Worm (Caenorhabditis elegans) whole organism, L2 larva: ENCODE data around the gene lgc-56.

Experiments used
- ZK546.5 ChIP-seq: sonication (generic microtip); optimal IDR thresholded peaks from 2 replicates; lab custom pipeline; 2017; ENCODE audit warnings: missing biosample characterization, missing genetic modification characterization
- lin-11 ChIP-seq: fragments of 150-350 bp; sonication (generic microtip); optimal IDR thresholded peaks from 2 replicates; lab custom pipeline; 2014; ENCODE audit warnings: missing biosample characterization, missing genetic modification characterization, inconsistent platforms, mixed read lengths
- lin-13 ChIP-seq: fragments of 150-350 bp; optimal IDR thresholded peaks from 2 replicates; lab custom pipeline; 2014; ENCODE audit warnings: missing biosample characterization, missing genetic modification reagents, missing genetic modification characterization
- mdl-1 ChIP-seq, 2 experiments: fragments of 150-350 bp in 1 of 2; sonication (generic microtip) in 1 of 2; optimal IDR thresholded peaks; 2 replicates each; lab custom pipeline; 2017; ENCODE audit warnings: missing biosample characterization in 2 of 2, missing genetic modification characterization in 2 of 2
- nhr-11 ChIP-seq: fragments of 150-350 bp; optimal IDR thresholded peaks from 2 replicates; lab custom pipeline; 2014; ENCODE audit warnings: missing biosample characterization, missing genetic modification characterization
- nhr-12 ChIP-seq: fragments of 150-350 bp; optimal IDR thresholded peaks from 2 replicates; lab custom pipeline; 2014; ENCODE audit warnings: missing biosample characterization, missing genetic modification characterization
- nhr-25 ChIP-seq: fragments of 150-350 bp; sonication (generic microtip); optimal IDR thresholded peaks from 3 replicates; lab custom pipeline; 2014; ENCODE audit warnings: missing biosample characterization, missing genetic modification characterization
- unc-39 ChIP-seq: fragments of 150-350 bp; optimal IDR thresholded peaks from 2 replicates; lab custom pipeline; 2014; ENCODE audit warnings: missing biosample characterization, missing genetic modification characterization
- zag-1 ChIP-seq: fragments of 150-350 bp; optimal IDR thresholded peaks from 2 replicates; lab custom pipeline; 2014; ENCODE audit warnings: missing biosample characterization, missing genetic modification characterization

- no peak for TF ChIP-seq nhr-11 (tag; lab: Kevin White, UChicago)
- no peak for TF ChIP-seq lin-11
- no peak for TF ChIP-seq unc-39 (tag; lab: Kevin White, UChicago)
- TF ChIP-seq nhr-12 (tag; lab: Kevin White, UChicago) = no peak
- no peak for TF ChIP-seq nhr-25
- no peak for TF ChIP-seq zag-1 (tag; lab: Kevin White, UChicago)
- TF ChIP-seq lin-13 = no peak
- TF ChIP-seq mdl-1 (tag; optimal IDR thresholded peaks at IDR 0.05; lab: Kevin White, UChicago) = no peak
- no peak for TF ChIP-seq ZK546.5 (tag; lab: Kevin White, UChicago)
Observed at ce11 chrII:5120612-5121011, 9.6 kb upstream of the lgc-56 start.
